Worm (Caenorhabditis elegans) whole organism, midembryonic: ENCODE results near the gene B0546.3.

Source experiments
- T22C8.4 ChIP-seq: fragments of 200-800 bp; sonication (Bioruptor generic); IDR thresholded peaks from 2 replicates; pipeline ENCODE4 v1.3.6; 2022; ENCODE audit warnings: missing genetic modification characterization, missing compliant biosample characterization
- flt-1 ChIP-seq: fragments of 200-800 bp; sonication (Bioruptor generic); IDR thresholded peaks from 2 replicates; pipeline ENCODE4 v1.3.6; 2022; ENCODE audit warnings: missing genetic modification characterization, missing compliant biosample characterization
- klf-2 ChIP-seq: fragments of 200-800 bp; sonication (Bioruptor generic); conservative IDR thresholded peaks from 2 replicates; pipeline ENCODE4 v1.3.6; 2022; ENCODE audit warnings: missing genetic modification reagents, missing genetic modification characterization, missing compliant biosample characterization
- ref-1 ChIP-seq: fragments of 200-800 bp; sonication (Bioruptor generic); conservative IDR thresholded peaks from 2 replicates; pipeline ENCODE4 v1.3.6; 2022; ENCODE audit warnings: missing genetic modification reagents, missing genetic modification characterization, missing compliant biosample characterization
- ztf-23 ChIP-seq: fragments of 200-800 bp; sonication (Bioruptor generic); IDR thresholded peaks from 2 replicates; pipeline ENCODE4 v1.3.6; 2022; ENCODE audit warnings: missing genetic modification reagents, missing genetic modification characterization, missing compliant biosample characterization
- ztf-29 ChIP-seq: fragments of 200-800 bp; sonication (Bioruptor generic); IDR thresholded peaks from 2 replicates; pipeline ENCODE4 v1.3.6; 2022; ENCODE audit warnings: missing genetic modification reagents, missing genetic modification characterization, missing compliant biosample characterization

DNA sequence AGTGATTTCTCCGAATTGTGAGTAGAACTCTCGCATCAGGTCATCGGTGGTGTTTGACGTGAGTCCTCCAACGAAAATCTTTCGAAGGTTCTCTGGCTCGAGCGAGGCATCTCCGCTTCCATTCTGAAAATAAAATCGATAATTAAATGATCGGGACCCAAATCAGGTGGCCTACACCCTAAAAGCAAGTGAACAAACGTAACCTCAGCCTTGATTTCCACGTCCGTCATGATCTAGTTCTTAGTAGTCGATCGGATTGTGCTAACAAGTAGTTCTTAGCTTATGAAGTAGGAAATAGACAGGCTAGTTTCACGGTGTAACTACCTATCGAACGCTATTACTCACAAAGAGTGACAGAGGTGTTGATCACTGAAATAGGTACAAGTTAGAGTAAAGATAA, 44.5 kb downstream of the B0546.3 start:
- TF ChIP-seq klf-2 (no peak), ztf-29 (GFP tag; lab: Robert Waterston, UW) (no peak), flt-1 (GFP tag; lab: Robert Waterston, UW) (no peak), ref-1 (no peak), ztf-23 (GFP tag; lab: Robert Waterston, UW) (no peak), T22C8.4 (GFP tag; lab: Robert Waterston, UW) (peak; percentile 40; the same call in 1 of the 2 replicates)
